Worm (Caenorhabditis elegans): Measurements from ENCODE around the gene F48E8.8.

Gene F48E8.8

ce11 chrIII:5483738-5484315, 34.2 kb upstream of the F48E8.8 start, which contains the start of the genes R02F2.7 and R02F2.4:
TSS of gene R02F2.7 (minus strand) at chrIII:5483773.
TSS of gene R02F2.4 (plus strand) at chrIII:5484289.
- TF ChIP-seq nhr-11 (tag; optimal IDR thresholded peaks at IDR 0.05) (no peak), nfya-1 (tag; optimal IDR thresholded peaks at IDR 0.05; ENCODE audit: insufficient read depth) (peak; percentile 2), lin-15B (tag; optimal IDR thresholded peaks at IDR 0.05) (peak; percentile 12), nhr-23 (tag; optimal IDR thresholded peaks at IDR 0.05) (peak; percentile 23)

- peak; percentile 51 for TF ChIP-seq ceh-28 (tag; optimal IDR thresholded peaks at IDR 0.05)
- TF ChIP-seq nhr-25 (tag; optimal IDR thresholded peaks at IDR 0.05), result no peak
These were observed 30.0 kb upstream of the F48E8.8 start for ce11 chrIII:5479493-5480167.

DNA sequence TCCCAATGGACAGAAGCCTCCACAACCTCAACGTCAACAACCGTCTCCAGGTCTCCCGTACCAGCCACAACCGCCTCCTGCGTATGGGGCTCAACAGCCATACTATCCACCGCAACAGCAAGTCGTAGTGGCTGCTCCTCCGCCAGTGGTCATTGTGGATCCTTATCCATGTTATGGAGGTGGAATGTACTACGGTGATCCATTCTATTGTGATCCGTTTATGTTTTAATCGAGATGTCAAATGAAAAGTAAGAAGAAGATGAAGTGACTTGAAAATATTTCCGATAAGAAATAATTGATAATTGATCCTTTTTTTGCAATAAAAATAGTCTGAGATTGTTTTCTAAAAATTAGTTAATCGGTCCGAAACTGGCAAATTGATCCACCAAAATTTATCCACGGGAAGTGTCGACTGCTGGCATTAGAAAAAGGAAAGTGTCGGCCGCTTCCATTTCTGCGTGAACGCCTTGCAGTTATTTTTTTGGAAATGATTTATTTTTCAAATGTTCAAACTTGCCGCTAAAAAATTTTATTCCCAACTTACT, 29.3 kb upstream of the F48E8.8 start, which contains the start of the genes R02F2.6 and R02F2.5:
TSS of gene R02F2.6 (minus strand) at position 101 of the 545 bp plus-strand sequence.
TSS of gene R02F2.5 (plus strand) at position 495 of the 545 bp plus-strand sequence.
- no peak for TF ChIP-seq ama-1 (optimal IDR thresholded peaks at IDR 0.05)
- no peak for TF ChIP-seq fkh-10 (GFP tag; optimal IDR thresholded peaks at IDR 0.05)
- no peak for TF ChIP-seq ZK546.5 (tag; optimal IDR thresholded peaks at IDR 0.05)
- TF ChIP-seq skn-1 (tag; optimal IDR thresholded peaks at IDR 0.05), result no peak
- TF ChIP-seq daf-12 (tag; optimal IDR thresholded peaks at IDR 0.05), result no peak
- no peak for TF ChIP-seq pha-4 (tag; optimal IDR thresholded peaks at IDR 0.05)
- no peak for TF ChIP-seq nhr-23 (tag; optimal IDR thresholded peaks at IDR 0.05)
- no peak for TF ChIP-seq unc-62 (GFP tag; optimal IDR thresholded peaks at IDR 0.05)
- no peak for TF ChIP-seq ceh-9 (tag; optimal IDR thresholded peaks at IDR 0.05)

DNA sequence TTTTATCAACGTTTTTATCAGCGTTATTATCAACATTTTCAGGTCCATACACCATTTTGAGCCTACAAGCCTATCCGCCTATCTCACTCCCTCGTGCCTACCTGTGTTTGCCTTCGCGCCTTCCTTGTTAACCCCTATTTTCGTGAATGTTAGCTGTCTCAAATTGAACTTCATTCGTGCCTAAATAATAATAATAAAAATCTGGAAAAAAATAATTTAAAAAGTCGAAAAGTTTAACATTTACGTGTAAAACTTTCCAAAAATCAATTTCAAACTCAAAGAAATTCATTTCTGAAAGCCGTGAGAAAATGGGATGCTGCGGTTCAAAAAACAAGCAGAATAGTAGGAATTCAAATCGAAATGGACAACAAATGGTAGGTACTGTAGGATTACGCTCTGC, 28.4 kb upstream of the F48E8.8 start, which contains the start of gene R02F2.10:
TSS of gene R02F2.10 (plus strand) at position 301 of the 400 bp plus-strand sequence.
- TF ChIP-seq ceh-82 (tag; optimal IDR thresholded peaks at IDR 0.05) (no peak), lin-39 (tag; optimal IDR thresholded peaks at IDR 0.05) (no peak), nhr-23 (tag; optimal IDR thresholded peaks at IDR 0.05) (no peak), ztf-11 (tag; optimal IDR thresholded peaks at IDR 0.05) (no peak), skn-1 (tag; optimal IDR thresholded peaks at IDR 0.05) (no peak), eor-1 (tag; optimal IDR thresholded peaks at IDR 0.05) (no peak), daf-12 (tag; optimal IDR thresholded peaks at IDR 0.05) (no peak), snpc-4 (tag; optimal IDR thresholded peaks at IDR 0.05) (no peak), nfya-1 (tag; optimal IDR thresholded peaks at IDR 0.05; ENCODE audit: insufficient read depth) (no peak), lsy-12 (tag; optimal IDR thresholded peaks at IDR 0.05) (no peak), lin-15B (tag; optimal IDR thresholded peaks at IDR 0.05) (no peak), nhr-237 (tag; optimal IDR thresholded peaks at IDR 0.05) (no peak), nhr-67 (tag; optimal IDR thresholded peaks at IDR 0.05) (no peak)

DNA sequence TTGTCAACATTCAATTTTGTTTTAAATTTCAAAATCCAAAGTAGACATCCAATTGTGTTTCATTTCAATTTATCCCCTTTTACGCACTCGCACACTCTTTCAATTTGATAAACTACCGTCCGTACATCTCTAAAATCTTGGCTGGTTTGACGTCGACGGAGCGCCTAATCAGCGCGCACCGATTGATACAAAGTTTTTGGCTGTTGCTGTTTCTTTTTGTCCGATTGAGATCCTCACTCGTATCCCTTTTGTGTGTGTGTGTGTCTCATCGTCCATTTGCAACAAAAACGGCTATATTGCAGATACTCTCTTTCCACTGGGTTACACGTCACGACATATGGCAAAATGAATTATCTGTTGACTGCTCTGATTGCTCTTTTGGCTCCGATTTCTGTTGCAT, 24.6 kb upstream of the F48E8.8 start, which contains the start of gene lon-1:
TSS of gene lon-1 (plus strand) at position 301 of the 400 bp plus-strand sequence.
- TF ChIP-seq nhr-77 (tag; optimal IDR thresholded peaks at IDR 0.05) (no peak), mml-1 (tag; optimal IDR thresholded peaks at IDR 0.05) (no peak), nhr-23 (tag; optimal IDR thresholded peaks at IDR 0.05) (peak; percentile 15), nhr-11 (tag; optimal IDR thresholded peaks at IDR 0.05) (no peak), ceh-82 (tag; optimal IDR thresholded peaks at IDR 0.05) (no peak), mdl-1 (tag; optimal IDR thresholded peaks at IDR 0.05) (no peak)

DNA sequence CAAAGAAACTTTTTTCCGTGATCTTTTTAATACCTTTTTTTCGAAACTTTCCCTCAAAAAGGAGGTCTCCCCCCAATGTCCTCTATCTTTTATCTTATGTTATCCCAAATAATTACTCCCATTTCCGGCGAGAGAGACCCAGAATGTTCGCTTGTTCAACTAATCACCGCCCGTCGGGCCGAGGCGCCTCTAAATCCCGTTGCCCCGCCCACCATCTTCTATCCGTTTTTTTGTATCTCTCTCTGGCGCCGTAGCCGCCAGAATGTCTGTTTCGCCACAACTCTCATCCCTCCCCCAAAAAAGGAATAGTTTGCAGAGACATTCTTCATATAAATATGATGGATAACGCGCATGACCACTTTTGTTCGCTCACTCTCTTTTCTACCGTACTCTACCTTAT, 23.1 kb upstream of the F48E8.8 start:
- TF ChIP-seq pqm-1 (tag; optimal IDR thresholded peaks at IDR 0.05) (no peak), nfya-1 (tag; optimal IDR thresholded peaks at IDR 0.05; ENCODE audit: insufficient read depth) (peak; percentile 48), hmg-11 (tag; optimal IDR thresholded peaks at IDR 0.05) (no peak), ztf-4 (tag; optimal IDR thresholded peaks at IDR 0.05) (no peak), snpc-4 (tag; optimal IDR thresholded peaks at IDR 0.05) (no peak), nhr-23 (tag; optimal IDR thresholded peaks at IDR 0.05) (peak; percentile 82), nhr-43 (tag; optimal IDR thresholded peaks at IDR 0.05; ENCODE audit: poor library complexity, severe bottlenecking) (peak; percentile 56), ceh-82 (tag; optimal IDR thresholded peaks at IDR 0.05) (no peak), tbx-2 (tag; optimal IDR thresholded peaks at IDR 0.05) (no peak), ceh-9 (tag; optimal IDR thresholded peaks at IDR 0.05) (no peak)

Measured in whole organism, L3 larva.